Fruit fly (Drosophila melanogaster): Measurements from ENCODE around the gene CG13282.
A peak's percentile ranks its signal among the peaks of the same experiment; 100 is the strongest.

CG13282 gene

dm6 chr2L:16868897-16869324 is 34.6 kb upstream of the CG13282 start (continued):
- TF ChIP-seq crp (GFP tag; optimal IDR thresholded peaks at IDR 0.05) (no peak), GATAe (GFP tag; conservative IDR thresholded peaks at IDR 0.05) (no peak), gem (tag; optimal IDR thresholded peaks at IDR 0.05) (peak; percentile 76), HmgZ (tag; optimal IDR thresholded peaks at IDR 0.05) (no peak), Gsc (GFP tag; IDR thresholded peaks at IDR 0.05) (no peak), CG33557 (GFP tag; optimal IDR thresholded peaks at IDR 0.05) (no peak), pzg (GFP tag; optimal IDR thresholded peaks at IDR 0.05) (no peak), PHDP (tag; optimal IDR thresholded peaks at IDR 0.05) (peak; percentile 60), CG15601 (tag; optimal IDR thresholded peaks at IDR 0.05) (peak; percentile 34), wor (GFP tag; IDR thresholded peaks at IDR 0.05) (no peak; the same call in 1 of the 2 replicates), fru (optimal IDR thresholded peaks at IDR 0.05) (no peak), CG15269 (tag; optimal IDR thresholded peaks at IDR 0.05) (peak; percentile 66), CHES-1-like (GFP tag; optimal IDR thresholded peaks at IDR 0.05) (no peak), ara (GFP tag; IDR thresholded peaks at IDR 0.05) (no peak), CG14710 (tag; optimal IDR thresholded peaks at IDR 0.05) (no peak), lmd (GFP tag; IDR thresholded peaks at IDR 0.05) (peak; percentile 73), Ssrp (tag; optimal IDR thresholded peaks at IDR 0.05) (peak; percentile 62), ttk (GFP tag; IDR thresholded peaks at IDR 0.05) (peak; percentile 71), CG9437 (GFP tag; optimal IDR thresholded peaks at IDR 0.05) (peak; percentile 44), CG7556 (GFP tag; optimal IDR thresholded peaks at IDR 0.05) (peak; percentile 74), run (tag; optimal IDR thresholded peaks at IDR 0.05) (peak; percentile 1), trem (tag; optimal IDR thresholded peaks at IDR 0.05) (no peak), ssp (GFP tag; IDR thresholded peaks at IDR 0.05) (no peak), gsb-n (tag; optimal IDR thresholded peaks at IDR 0.05) (peak; percentile 9), CG18619 (GFP tag; optimal IDR thresholded peaks at IDR 0.05) (peak; percentile 55), CG14860 (GFP tag; IDR thresholded peaks at IDR 0.05; ENCODE audit: partially characterized antibody) (no peak), h (optimal IDR thresholded peaks at IDR 0.05) (no peak), E2f2 (GFP tag; IDR thresholded peaks at IDR 0.05) (peak; percentile 29; the same call in 1 of the 2 replicates), Spps (tag; optimal IDR thresholded peaks at IDR 0.05) (no peak), CG11696 (GFP tag; IDR thresholded peaks at IDR 0.05) (no peak), grau (tag; optimal IDR thresholded peaks at IDR 0.05) (peak; percentile 67), CG3726 (GFP tag; IDR thresholded peaks at IDR 0.05) (no peak), NK7.1 (GFP tag; optimal IDR thresholded peaks at IDR 0.05) (no peak), CG6654 (GFP tag; optimal IDR thresholded peaks at IDR 0.05) (no peak), CG8359 (GFP tag; optimal IDR thresholded peaks at IDR 0.05; ENCODE audit: borderline replicate concordance) (no peak), CG1529 (GFP tag; optimal IDR thresholded peaks at IDR 0.05) (no peak), Kr (GFP tag; optimal IDR thresholded peaks at IDR 0.05) (no peak), CG15479 (GFP tag; optimal IDR thresholded peaks at IDR 0.05) (no peak), H2.0 (GFP tag; IDR thresholded peaks at IDR 0.05) (peak; percentile 26; the same call in 1 of the 2 replicates), CG13296 (GFP tag; optimal IDR thresholded peaks at IDR 0.05) (peak; percentile 44), tup (GFP tag; optimal IDR thresholded peaks at IDR 0.05) (no peak), CG1233 (GFP tag; optimal IDR thresholded peaks at IDR 0.05) (no peak), sr (GFP tag; IDR thresholded peaks at IDR 0.05) (no peak), onecut (GFP tag; IDR thresholded peaks at IDR 0.05) (no peak), Aef1 (GFP tag; IDR thresholded peaks at IDR 0.05) (peak; percentile 36; the same call in 1 of the 3 replicates), CG11398 (GFP tag; optimal IDR thresholded peaks at IDR 0.05) (no peak), Sry-δ (GFP tag; optimal IDR thresholded peaks at IDR 0.05) (no peak), CG14014 (GFP tag; IDR thresholded peaks at IDR 0.05) (no peak), tin (GFP tag; optimal IDR thresholded peaks at IDR 0.05) (no peak), B-H2 (GFP tag; optimal IDR thresholded peaks at IDR 0.05) (no peak), CG14667 (GFP tag; IDR thresholded peaks at IDR 0.05) (peak; percentile 29; the same call in 1 of the 2 replicates), CG10979 (tag; optimal IDR thresholded peaks at IDR 0.05) (peak; percentile 57)
